Worm (Caenorhabditis elegans) whole organism, L2 larva: ENCODE data around the gene ZK381.2.

Experiments used
- ama-1 ChIP-seq: fragments of 150-350 bp; optimal IDR thresholded peaks from 2 replicates; lab custom pipeline; 2018; ENCODE audit warnings: inconsistent platforms
- ceh-16 ChIP-seq: fragments of 150-350 bp; optimal IDR thresholded peaks from 2 replicates; lab custom pipeline; 2014; ENCODE audit warnings: missing biosample characterization, missing genetic modification characterization
- egl-27 ChIP-seq: sonication (generic microtip); optimal IDR thresholded peaks from 3 replicates; lab custom pipeline; 2017; ENCODE audit warnings: missing biosample characterization, missing genetic modification reagents, missing genetic modification characterization
- lin-39 ChIP-seq: fragments of 150-350 bp; optimal IDR thresholded peaks from 2 replicates; lab custom pipeline; 2014; ENCODE audit warnings: missing biosample characterization, missing genetic modification reagents, missing genetic modification characterization
- nhr-129 ChIP-seq: fragments of 150-350 bp; optimal IDR thresholded peaks from 2 replicates; lab custom pipeline; 2014; ENCODE audit warnings: missing biosample characterization, missing genetic modification characterization
- nhr-77 ChIP-seq: fragments of 150-350 bp; optimal IDR thresholded peaks from 2 replicates; lab custom pipeline; 2014; ENCODE audit warnings: missing biosample characterization, missing genetic modification characterization

ce11 chrIV:7012214-7012613, 46.9 kb downstream of the ZK381.2 start:
- TF ChIP-seq ama-1 (lab: Kevin White, UChicago) (no peak), lin-39 (no peak), ceh-16 (no peak), egl-27 (no peak), nhr-77 (no peak), nhr-129 (no peak)
